Fruit fly (Drosophila melanogaster) whole organism, wandering third instar larva: ENCODE data around the gene Mulk.

ENCODE experiments used
- CrebA ChIP-seq: fragments of 200-800 bp; sonication (Bioruptor generic); optimal IDR thresholded peaks from 2 replicates; lab custom pipeline; 2016; ENCODE audit warnings: missing biosample characterization, mild to moderate bottlenecking, missing genetic modification characterization, borderline replicate concordance
- Hr78 ChIP-seq: fragments of >200 bp; optimal IDR thresholded peaks from 2 replicates; lab custom pipeline; 2017; ENCODE audit warnings: missing biosample characterization, missing genetic modification characterization
- Myc ChIP-seq: fragments of >200 bp; optimal IDR thresholded peaks from 2 replicates; lab custom pipeline; 2017
- OdsH ChIP-seq: fragments of 200-800 bp; sonication (Bioruptor generic); optimal IDR thresholded peaks from 2 replicates; lab custom pipeline; 2016; ENCODE audit warnings: missing biosample characterization, mild to moderate bottlenecking, missing genetic modification characterization
- br ChIP-seq: fragments of 200-800 bp; sonication (Bioruptor generic); optimal IDR thresholded peaks from 2 replicates; lab custom pipeline; 2016; ENCODE audit warnings: missing biosample characterization, missing genetic modification characterization
- foxo ChIP-seq, 2 experiments: fragments of 200-800 bp; sonication (Bioruptor generic); optimal IDR thresholded peaks; 2 replicates in 1 of 2; 3 replicates in 1 of 2; lab custom pipeline; 2016 to 2017; ENCODE audit warnings: missing biosample characterization in 2 of 2, missing genetic modification characterization in 2 of 2
- fru ChIP-seq: fragments of 200-800 bp; sonication (Bioruptor generic); optimal IDR thresholded peaks from 3 replicates; lab custom pipeline; 2016; ENCODE audit warnings: missing biosample characterization, mild to moderate bottlenecking, missing genetic modification characterization
- psq ChIP-seq: fragments of 200-800 bp; sonication (Bioruptor generic); optimal IDR thresholded peaks from 3 replicates; lab custom pipeline; 2017; ENCODE audit warnings: missing biosample characterization, mild to moderate bottlenecking, missing genetic modification characterization, moderate library complexity
- usp ChIP-seq: fragments of >200 bp; optimal IDR thresholded peaks from 2 replicates; lab custom pipeline; 2017; ENCODE audit warnings: missing biosample characterization, missing genetic modification characterization

dm6 chr2L:10259960-10260749 lies 9.7 kb upstream of the Mulk start:
- TF ChIP-seq fru (GFP tag; lab: Kevin White, UChicago) (no peak), Myc (lab: Kevin White, UChicago) (no peak), Hr78 (GFP tag; lab: Kevin White, UChicago) (no peak), psq (no peak), OdsH (no peak), foxo (GFP tag; optimal IDR thresholded peaks at IDR 0.05; lab: Kevin White, UChicago) (no peak), usp (GFP tag; lab: Kevin White, UChicago) (no peak), CrebA (GFP tag; lab: Kevin White, UChicago) (no peak), br (GFP tag; lab: Kevin White, UChicago) (no peak)
